Fruit fly (Drosophila melanogaster) whole organism, embryonic: ENCODE data around the gene Sk2.

Experiments used
- Adf1 ChIP-seq: fragments of 200-800 bp; sonication (Bioruptor generic); IDR thresholded peaks from 2 replicates; pipeline ENCODE4 v1.3.6; 2022; ENCODE audit warnings: missing biosample characterization, missing genetic modification characterization
- B-H2 ChIP-seq: fragments of 200-800 bp; sonication (Bioruptor generic); optimal IDR thresholded peaks from 2 replicates; lab custom pipeline; 2018; ENCODE audit warnings: missing biosample characterization, mild to moderate bottlenecking, missing genetic modification characterization
- CG1024 ChIP-seq: fragments of 200-800 bp; sonication (Bioruptor generic); IDR thresholded peaks from 2 replicates; pipeline ENCODE4 v1.3.6; 2022; ENCODE audit warnings: missing biosample characterization, missing genetic modification characterization
- CG10321 ChIP-seq: fragments of 200-800 bp; sonication (Bioruptor generic); IDR thresholded peaks from 2 replicates; pipeline ENCODE4 v1.3.6; 2022; ENCODE audit warnings: missing biosample characterization, missing genetic modification characterization
- CG11504 ChIP-seq: fragments of 200-800 bp; sonication (Bioruptor generic); optimal IDR thresholded peaks from 3 replicates; lab custom pipeline; 2019; ENCODE audit warnings: missing biosample characterization, mild to moderate bottlenecking, missing genetic modification characterization, moderate library complexity
- CG12071 ChIP-seq: fragments of 200-800 bp; sonication (Bioruptor generic); optimal IDR thresholded peaks from 3 replicates; lab custom pipeline; 2018; ENCODE audit warnings: missing biosample characterization, mild to moderate bottlenecking, missing genetic modification characterization
- CG12104 ChIP-seq: fragments of 200-800 bp; sonication (Bioruptor generic); optimal IDR thresholded peaks from 3 replicates; lab custom pipeline; 2016; ENCODE audit warnings: missing biosample characterization, missing genetic modification characterization
- CG13287 ChIP-seq: fragments of 200-800 bp; sonication (Bioruptor generic); IDR thresholded peaks from 2 replicates; pipeline ENCODE4 v1.3.6; 2022; ENCODE audit warnings: missing biosample characterization, missing genetic modification characterization; ENCODE audit not compliant: partially characterized antibody
- CG13775 ChIP-seq: fragments of 200-800 bp; sonication (Bioruptor generic); optimal IDR thresholded peaks from 3 replicates; lab custom pipeline; 2017; ENCODE audit warnings: missing biosample characterization, mild to moderate bottlenecking, missing genetic modification characterization
- CG1529 ChIP-seq: fragments of 200-800 bp; sonication (Bioruptor generic); optimal IDR thresholded peaks from 3 replicates; lab custom pipeline; 2018; ENCODE audit warnings: missing biosample characterization, missing genetic modification characterization
- CG15479 ChIP-seq: fragments of 200-800 bp; sonication (Bioruptor generic); optimal IDR thresholded peaks from 3 replicates; lab custom pipeline; 2019; ENCODE audit warnings: missing biosample characterization, mild to moderate bottlenecking, missing genetic modification characterization, moderate library complexity
- CG32767 ChIP-seq: fragments of 200-800 bp; sonication (Bioruptor generic); IDR thresholded peaks from 2 replicates; pipeline ENCODE4 v1.3.6; 2022; ENCODE audit warnings: missing biosample characterization, missing genetic modification characterization
- CG3726 ChIP-seq: fragments of 200-800 bp; sonication (Bioruptor generic); IDR thresholded peaks from 3 replicates; pipeline ENCODE4, ENCODE4 v1.3.6; 2022; ENCODE audit warnings: missing biosample characterization, missing genetic modification characterization
- CG4730 ChIP-seq: fragments of 200-800 bp; sonication (Bioruptor generic); IDR thresholded peaks from 2 replicates; pipeline ENCODE4 v1.3.6; 2022; ENCODE audit warnings: missing biosample characterization, missing genetic modification characterization
- CG8281 ChIP-seq: fragments of 200-800 bp; sonication (Bioruptor generic); optimal IDR thresholded peaks from 2 replicates; lab custom pipeline; 2018; ENCODE audit warnings: missing biosample characterization, mild to moderate bottlenecking, missing genetic modification characterization, moderate library complexity
- CG8944 ChIP-seq: fragments of 200-800 bp; sonication (Bioruptor generic); optimal IDR thresholded peaks from 3 replicates; lab custom pipeline; 2016; ENCODE audit warnings: missing biosample characterization, missing genetic modification characterization
- Deaf1 ChIP-seq: fragments of 200-800 bp; optimal IDR thresholded peaks from 3 replicates; lab custom pipeline; 2019; ENCODE audit warnings: missing biosample characterization, mild to moderate bottlenecking, missing genetic modification characterization, moderate library complexity
- Doc2 ChIP-seq: fragments of 200-800 bp; sonication (Bioruptor generic); IDR thresholded peaks from 2 replicates; pipeline ENCODE4 v1.3.6; 2022; ENCODE audit warnings: missing biosample characterization, missing genetic modification characterization
- Dref ChIP-seq: fragments of 200-800 bp; sonication (Bioruptor generic); IDR thresholded peaks from 2 replicates; pipeline ENCODE4 v1.3.6; 2022; ENCODE audit warnings: missing biosample characterization, missing genetic modification characterization
- E2f2 ChIP-seq: fragments of 200-800 bp; sonication (Bioruptor generic); IDR thresholded peaks from 2 replicates; pipeline ENCODE4 v1.3.6; 2022; ENCODE audit warnings: missing biosample characterization, missing genetic modification characterization
- Elba2 ChIP-seq: fragments of 200-800 bp; sonication (Bioruptor generic); optimal IDR thresholded peaks from 3 replicates; lab custom pipeline; 2016; ENCODE audit warnings: missing biosample characterization, missing genetic modification characterization
- Fer2 ChIP-seq: fragments of 200-800 bp; sonication (Bioruptor generic); optimal IDR thresholded peaks from 2 replicates; lab custom pipeline; 2018; ENCODE audit warnings: missing biosample characterization, mild to moderate bottlenecking, missing genetic modification characterization, moderate library complexity
- HLHmδ ChIP-seq: fragments of 200-800 bp; sonication (Bioruptor generic); optimal IDR thresholded peaks from 2 replicates; lab custom pipeline; 2018; ENCODE audit warnings: missing biosample characterization, mild to moderate bottlenecking, missing genetic modification characterization, moderate library complexity
- Neu2 ChIP-seq: fragments of 200-800 bp; sonication (Bioruptor generic); optimal IDR thresholded peaks from 3 replicates; lab custom pipeline; 2016; ENCODE audit warnings: missing biosample characterization, missing genetic modification characterization, borderline replicate concordance
- NfI ChIP-seq: fragments of 200-800 bp; sonication (Bioruptor generic); optimal IDR thresholded peaks from 3 replicates; lab custom pipeline; 2018; ENCODE audit warnings: missing biosample characterization, mild to moderate bottlenecking, missing genetic modification characterization, moderate library complexity
- Opbp ChIP-seq: fragments of 200-800 bp; sonication (Bioruptor generic); IDR thresholded peaks from 3 replicates; pipeline ENCODE4 v1.3.6; 2022; ENCODE audit warnings: missing biosample characterization, missing genetic modification characterization; ENCODE audit not compliant: partially characterized antibody
- Ravus ChIP-seq: fragments of 200-800 bp; sonication (Bioruptor generic); IDR thresholded peaks from 2 replicates; pipeline ENCODE4 v1.3.6; 2022; ENCODE audit warnings: missing biosample characterization, missing genetic modification characterization
- Ssrp ChIP-seq: fragments of 200-800 bp; sonication (Bioruptor generic); optimal IDR thresholded peaks from 2 replicates; lab custom pipeline; 2018; ENCODE audit warnings: missing biosample characterization, mild to moderate bottlenecking, missing genetic modification characterization, moderate library complexity
- Trl ChIP-seq, 3 experiments: fragments of >200 bp in 2 of 3; fragments of 200-800 bp in 1 of 3; sonication (Bioruptor generic) in 1 of 3; optimal IDR thresholded peaks; 2 replicates in 1 of 3; 3 replicates in 2 of 3; lab custom pipeline; 2016 to 2017; ENCODE audit warnings: missing biosample characterization in 1 of 3, missing genetic modification characterization in 1 of 3
- Xbp1 ChIP-seq: fragments of 200-800 bp; sonication (Bioruptor generic); optimal IDR thresholded peaks from 3 replicates; lab custom pipeline; 2016; ENCODE audit warnings: missing biosample characterization, mild to moderate bottlenecking, missing genetic modification characterization
- Xrp1 ChIP-seq: fragments of 200-800 bp; sonication (Bioruptor generic); IDR thresholded peaks from 2 replicates; pipeline ENCODE4 v1.3.6; 2022; ENCODE audit warnings: missing biosample characterization, missing genetic modification characterization
- btn ChIP-seq: fragments of 200-800 bp; sonication (Bioruptor generic); optimal IDR thresholded peaks from 2 replicates; lab custom pipeline; 2016; ENCODE audit warnings: missing biosample characterization, missing genetic modification characterization
- chn ChIP-seq: fragments of 200-800 bp; sonication (Bioruptor generic); optimal IDR thresholded peaks from 2 replicates; lab custom pipeline; 2016; ENCODE audit warnings: missing biosample characterization, missing genetic modification characterization
- dpn ChIP-seq, 2 experiments: fragments of 200-800 bp; sonication (Bioruptor generic); optimal IDR thresholded peaks; 3 replicates each; lab custom pipeline; 2016; ENCODE audit warnings: missing biosample characterization in 2 of 2, missing genetic modification characterization in 2 of 2
- fd96Cb ChIP-seq: fragments of 200-800 bp; sonication (Bioruptor generic); optimal IDR thresholded peaks from 2 replicates; lab custom pipeline; 2018; ENCODE audit warnings: missing biosample characterization, mild to moderate bottlenecking, missing genetic modification characterization, moderate library complexity
- grn ChIP-seq: fragments of 200-800 bp; sonication (Bioruptor generic); optimal IDR thresholded peaks from 3 replicates; lab custom pipeline; 2017; ENCODE audit warnings: missing biosample characterization, missing genetic modification characterization
- gro ChIP-seq: fragments of 200-800 bp; sonication (Bioruptor generic); optimal IDR thresholded peaks from 2 replicates; lab custom pipeline; 2016; ENCODE audit warnings: missing biosample characterization, missing genetic modification characterization
- hbn ChIP-seq: fragments of 200-800 bp; sonication (Bioruptor generic); IDR thresholded peaks from 2 replicates; pipeline ENCODE4 v1.3.6; 2022; ENCODE audit warnings: missing biosample characterization, missing genetic modification characterization; ENCODE audit not compliant: partially characterized antibody
- lbe ChIP-seq: fragments of 200-800 bp; sonication (Bioruptor generic); optimal IDR thresholded peaks from 2 replicates; lab custom pipeline; 2016; ENCODE audit warnings: missing biosample characterization, mild to moderate bottlenecking, missing genetic modification characterization
- pan ChIP-seq, 4 experiments: fragments of >200 bp in 3 of 4; fragments of 200-800 bp in 1 of 4; sonication (Bioruptor generic) in 1 of 4; optimal IDR thresholded peaks in 3 of 4; IDR thresholded peaks in 1 of 4; 2 replicates each; pipeline versions ENCODE4 v1.3.6 to Lab custom; 2017 to 2022; ENCODE audit warnings: missing biosample characterization in 2 of 4, missing genetic modification characterization in 2 of 4, mixed read lengths in 1 of 4
- pho ChIP-seq: fragments of 200-800 bp; sonication (Bioruptor generic); optimal IDR thresholded peaks from 2 replicates; lab custom pipeline; 2016; ENCODE audit warnings: missing biosample characterization, missing genetic modification characterization
- salm ChIP-seq: fragments of 200-800 bp; sonication (Bioruptor generic); optimal IDR thresholded peaks from 2 replicates; lab custom pipeline; 2018; ENCODE audit warnings: missing biosample characterization, mild to moderate bottlenecking, missing genetic modification characterization
- scrt ChIP-seq: fragments of 200-800 bp; sonication (Bioruptor generic); optimal IDR thresholded peaks from 2 replicates; lab custom pipeline; 2018; ENCODE audit warnings: missing biosample characterization, mild to moderate bottlenecking, missing genetic modification characterization, moderate library complexity
- slbo ChIP-seq: fragments of 200-800 bp; sonication (Bioruptor generic); IDR thresholded peaks from 2 replicates; pipeline ENCODE4 v1.3.6; 2022; ENCODE audit warnings: missing biosample characterization, missing genetic modification characterization
- stc ChIP-seq: fragments of 200-800 bp; sonication (Bioruptor generic); IDR thresholded peaks from 2 replicates; pipeline ENCODE4 v1.3.6; 2022; ENCODE audit warnings: missing biosample characterization, missing genetic modification characterization
- trem ChIP-seq: fragments of 200-800 bp; optimal IDR thresholded peaks from 3 replicates; lab custom pipeline; 2019; ENCODE audit warnings: missing biosample characterization, mild to moderate bottlenecking, missing genetic modification characterization, moderate library complexity
- zen2 ChIP-seq: fragments of 200-800 bp; sonication (Bioruptor generic); IDR thresholded peaks from 3 replicates; pipeline ENCODE4 v1.3.6; 2022; ENCODE audit warnings: missing biosample characterization, missing genetic modification characterization; ENCODE audit not compliant: partially characterized antibody
- zfh1 ChIP-seq: fragments of 200-800 bp; sonication (Bioruptor generic); IDR thresholded peaks from 3 replicates; pipeline ENCODE4 v1.3.6; 2022; ENCODE audit warnings: missing biosample characterization, missing genetic modification characterization

The Sk2 gene

dm6 chr3L:3081146-3081872 lies 34.4 kb downstream of the Sk2 start (continued):
- TF ChIP-seq slbo (GFP tag; lab: Robert Waterston, UW) (peak; percentile 99), scrt (GFP tag; lab: Kevin White, UChicago) (peak; percentile 98), btn (GFP tag; lab: Kevin White, UChicago) (peak; percentile 90), CG11504 (peak; percentile 97), CG1529 (GFP tag; lab: Kevin White, UChicago) (peak; percentile 98), CG3726 (GFP tag; lab: Robert Waterston, UW) (peak; percentile 97), Ravus (GFP tag; lab: Robert Waterston, UW) (peak; percentile 96), hbn (GFP tag; lab: Robert Waterston, UW) (0 out of 2 replicates have a peak, but pooled peaks have one; percentile 29), lbe (GFP tag; lab: Kevin White, UChicago) (peak; percentile 98), HLHmδ (GFP tag; lab: Kevin White, UChicago) (peak; percentile 31), Elba2 (GFP tag; lab: Kevin White, UChicago) (peak; percentile 74), fd96Cb (tag; lab: Kevin White, UChicago) (peak; percentile 98), trem (peak; percentile 96), CG13287 (peak; percentile 85), CG12071 (GFP tag; lab: Kevin White, UChicago) (peak; percentile 99), gro (GFP tag; lab: Kevin White, UChicago) (peak; percentile 97), Trl (optimal IDR thresholded peaks at IDR 0.05; lab: Kevin White, UChicago) (peak; percentile 83 to 86), Trl (GFP tag; optimal IDR thresholded peaks at IDR 0.05; lab: Kevin White, UChicago) (peak; percentile 97), salm (tag; lab: Kevin White, UChicago) (peak; percentile 98), B-H2 (GFP tag; lab: Kevin White, UChicago) (peak; percentile 98), Ssrp (peak; percentile 97), zfh1 (GFP tag; lab: Robert Waterston, UW) (peak; percentile 99), chn (peak; percentile 98), Fer2 (peak; percentile 95), dpn (GFP tag; optimal IDR thresholded peaks at IDR 0.05; lab: Kevin White, UChicago) (peak; percentile 97 to 99), stc (peak; percentile 99), Xrp1 (GFP tag; lab: Robert Waterston, UW) (peak; percentile 99), Adf1 (GFP tag; lab: Robert Waterston, UW) (peak; percentile 98), CG4730 (GFP tag; lab: Robert Waterston, UW) (peak; percentile 97), CG1024 (GFP tag; lab: Robert Waterston, UW) (peak; percentile 95), CG8281 (tag; lab: Kevin White, UChicago) (peak; percentile 92), grn (GFP tag; lab: Kevin White, UChicago) (peak; percentile 90), pho (GFP tag; lab: Kevin White, UChicago) (peak; percentile 97), zen2 (peak; percentile 55; the same call in 1 of the 3 replicates), CG15479 (peak; percentile 19), Doc2 (peak; percentile 94), Neu2 (peak; percentile 66), CG8944 (GFP tag; lab: Kevin White, UChicago) (peak; percentile 92), CG13775 (peak; percentile 98), pan (optimal IDR thresholded peaks at IDR 0.05; lab: Kevin White, UChicago) (no peak), pan (GFP tag; optimal IDR thresholded peaks at IDR 0.05 in 1 of 2, IDR thresholded peaks at IDR 0.05 in 1 of 2) (peak in 1 of 2 experiments; percentile 99), Dref (GFP tag; lab: Robert Waterston, UW) (peak; percentile 44), E2f2 (GFP tag; lab: Robert Waterston, UW) (peak; percentile 90), CG10321 (GFP tag; lab: Robert Waterston, UW) (peak; percentile 88), NfI (GFP tag; lab: Kevin White, UChicago) (peak; percentile 99), Deaf1 (tag; lab: Kevin White, UChicago) (peak; percentile 90), Xbp1 (GFP tag; lab: Kevin White, UChicago) (peak; percentile 99), CG32767 (peak; percentile 99), Opbp (peak; percentile 83), CG12104 (GFP tag; lab: Kevin White, UChicago) (peak; percentile 97)
